Fruit fly (Drosophila melanogaster): Measurements from ENCODE around the gene ATPsynbetaL.

DNA sequence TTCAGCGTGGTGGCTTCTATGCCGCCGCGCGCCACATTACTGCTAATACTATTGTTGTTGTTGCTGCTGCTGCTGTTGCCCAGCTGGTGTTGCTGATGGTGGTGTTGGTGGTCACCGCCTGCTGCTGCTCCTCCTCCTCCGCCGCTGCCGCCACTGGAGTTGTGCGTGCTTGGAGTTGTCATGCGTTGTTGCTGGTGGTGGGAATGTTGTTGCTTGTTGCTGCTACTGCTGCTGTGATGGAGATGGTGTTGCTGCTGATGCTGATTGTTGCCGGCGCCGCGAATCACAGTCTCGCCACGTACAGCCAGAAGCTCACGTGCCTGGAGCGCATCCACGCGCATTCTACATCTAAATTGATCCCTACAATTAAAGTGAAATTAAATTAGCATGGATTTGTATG, 43.9 kb downstream of the ATPsynbetaL start:
- TF ChIP-seq Hr78 (GFP tag; optimal IDR thresholded peaks at IDR 0.05) (no peak), CG9932 (GFP tag; IDR thresholded peaks at IDR 0.05) (no peak), CG15269 (tag; optimal IDR thresholded peaks at IDR 0.05) (no peak), Dll (GFP tag; IDR thresholded peaks at IDR 0.05; ENCODE audit: partially characterized antibody) (no peak), trem (tag; optimal IDR thresholded peaks at IDR 0.05) (no peak), Atf6 (GFP tag; IDR thresholded peaks at IDR 0.05) (no peak), psq (GFP tag; optimal IDR thresholded peaks at IDR 0.05) (no peak), Elba2 (GFP tag; optimal IDR thresholded peaks at IDR 0.05) (no peak), CG8359 (GFP tag; optimal IDR thresholded peaks at IDR 0.05; ENCODE audit: borderline replicate concordance) (no peak), lmd (GFP tag; IDR thresholded peaks at IDR 0.05) (no peak), seq (GFP tag; IDR thresholded peaks at IDR 0.05) (no peak), CG1233 (GFP tag; optimal IDR thresholded peaks at IDR 0.05) (no peak), CG7928 (GFP tag; optimal IDR thresholded peaks at IDR 0.05) (no peak)

Measured in whole organism, embryonic.